Fruit fly (Drosophila melanogaster) whole organism, adult: ENCODE data around the gene CG43362.
A peak's percentile ranks its signal among the peaks of the same experiment; 100 is the strongest.

Experiments used
- CG11617 ChIP-seq: fragments of 200-800 bp; sonication (Bioruptor generic); optimal IDR thresholded peaks from 2 replicates; lab custom pipeline; 2017; ENCODE audit warnings: mild to moderate bottlenecking, missing biosample characterization, missing genetic modification reagents, missing genetic modification characterization
- CG12768 ChIP-seq: fragments of 200-800 bp; sonication (Bioruptor generic); optimal IDR thresholded peaks from 2 replicates; lab custom pipeline; 2017; ENCODE audit warnings: missing biosample characterization, missing genetic modification characterization, mild to moderate bottlenecking, moderate library complexity, missing genetic modification reagents
- CG14711 ChIP-seq: fragments of 200-800 bp; sonication (Bioruptor generic); optimal IDR thresholded peaks from 2 replicates; lab custom pipeline; 2018; ENCODE audit warnings: missing biosample characterization, mild to moderate bottlenecking, missing genetic modification characterization, moderate library complexity
- CG1620 ChIP-seq: fragments of 200-800 bp; sonication (Bioruptor generic); optimal IDR thresholded peaks from 2 replicates; lab custom pipeline; 2016; ENCODE audit warnings: missing biosample characterization, missing genetic modification characterization
- CG33017 ChIP-seq: fragments of 200-800 bp; sonication (Bioruptor generic); optimal IDR thresholded peaks from 2 replicates; lab custom pipeline; 2018; ENCODE audit warnings: missing biosample characterization, mild to moderate bottlenecking, missing genetic modification characterization, moderate library complexity
- CG5204 ChIP-seq: fragments of 200-800 bp; sonication (Bioruptor generic); optimal IDR thresholded peaks from 2 replicates; lab custom pipeline; 2016; ENCODE audit warnings: missing biosample characterization, missing genetic modification characterization
- CG7045 ChIP-seq: fragments of 200-800 bp; sonication (Bioruptor generic); optimal IDR thresholded peaks from 2 replicates; lab custom pipeline; 2017; ENCODE audit warnings: missing biosample characterization, mild to moderate bottlenecking, missing genetic modification characterization
- CG7101 ChIP-seq: fragments of 200-800 bp; sonication (Bioruptor generic); optimal IDR thresholded peaks from 2 replicates; lab custom pipeline; 2018; ENCODE audit warnings: missing biosample characterization, mild to moderate bottlenecking, missing genetic modification characterization, moderate library complexity
- Clk ChIP-seq: fragments of 200-800 bp; sonication (Bioruptor generic); optimal IDR thresholded peaks from 2 replicates; lab custom pipeline; 2017; ENCODE audit warnings: missing biosample characterization, missing genetic modification characterization
- Crg-1 ChIP-seq: fragments of 200-800 bp; sonication (Bioruptor generic); optimal IDR thresholded peaks from 2 replicates; lab custom pipeline; 2016; ENCODE audit warnings: missing biosample characterization, missing genetic modification characterization
- Hr96 ChIP-seq: fragments of 200-800 bp; sonication (Bioruptor generic); optimal IDR thresholded peaks from 2 replicates; lab custom pipeline; 2016; ENCODE audit warnings: missing biosample characterization, missing genetic modification characterization
- Mnt ChIP-seq: fragments of 200-800 bp; sonication (Bioruptor generic); optimal IDR thresholded peaks from 2 replicates; lab custom pipeline; 2016; ENCODE audit warnings: missing biosample characterization, mild to moderate bottlenecking, missing genetic modification characterization
- bab1 ChIP-seq: fragments of 200-800 bp; sonication (Bioruptor generic); optimal IDR thresholded peaks from 3 replicates; lab custom pipeline; 2019; ENCODE audit warnings: missing biosample characterization, mild to moderate bottlenecking, missing genetic modification characterization, moderate library complexity
- cic ChIP-seq: fragments of 200-800 bp; sonication (Bioruptor generic); optimal IDR thresholded peaks from 2 replicates; lab custom pipeline; 2017; ENCODE audit warnings: missing biosample characterization, mild to moderate bottlenecking, missing genetic modification characterization, moderate library complexity
- cnc ChIP-seq, 2 experiments: fragments of >200 bp; optimal IDR thresholded peaks; 2 replicates each; lab custom pipeline; 2017
- kay ChIP-seq: fragments of 200-800 bp; sonication (Bioruptor generic); peaks from one replicate; lab custom pipeline; 2016; ENCODE audit warnings: missing biosample characterization, missing genetic modification characterization, borderline replicate concordance
- ovo ChIP-seq: fragments of 200-800 bp; sonication (Bioruptor generic); optimal IDR thresholded peaks from 2 replicates; lab custom pipeline; 2016; ENCODE audit warnings: missing biosample characterization, missing genetic modification characterization
- pad ChIP-seq: fragments of 200-800 bp; sonication (Bioruptor generic); optimal IDR thresholded peaks from 3 replicates; lab custom pipeline; 2017; ENCODE audit warnings: missing biosample characterization, missing genetic modification characterization, mild to moderate bottlenecking, moderate library complexity, missing genetic modification reagents
- tj ChIP-seq: fragments of 200-800 bp; sonication (Bioruptor generic); optimal IDR thresholded peaks from 3 replicates; lab custom pipeline; 2017; ENCODE audit warnings: missing biosample characterization, mild to moderate bottlenecking, missing genetic modification characterization, moderate library complexity
- toe ChIP-seq: fragments of 200-800 bp; sonication (Bioruptor generic); optimal IDR thresholded peaks from 2 replicates; lab custom pipeline; 2016; ENCODE audit warnings: missing biosample characterization, missing genetic modification characterization

The CG43362 gene

dm6 chr2L:18305057-18305829 is 14.0 kb upstream of the CG43362 start:
- no peak for TF ChIP-seq pad (GFP tag; lab: Kevin White, UChicago)
- TF ChIP-seq CG1620 (GFP tag; lab: Kevin White, UChicago): no peak
- TF ChIP-seq tj: no peak
- TF ChIP-seq toe (GFP tag; lab: Kevin White, UChicago): no peak
- TF ChIP-seq CG11617: no peak
- TF ChIP-seq CG14711: no peak
- TF ChIP-seq Clk: no peak
- TF ChIP-seq Crg-1 (GFP tag; lab: Kevin White, UChicago): no peak
- no peak for TF ChIP-seq cnc (optimal IDR thresholded peaks at IDR 0.05; lab: Kevin White, UChicago)
- TF ChIP-seq Hr96: no peak
- no peak for TF ChIP-seq Mnt

dm6 chr2L:18304469-18304868 is 13.2 kb upstream of the CG43362 start:
- no peak for TF ChIP-seq toe (GFP tag; lab: Kevin White, UChicago)
- no peak for TF ChIP-seq Clk
- TF ChIP-seq kay (GFP tag; lab: Kevin White, UChicago): peak; percentile 53
- no peak for TF ChIP-seq CG11617

- TF ChIP-seq cic (GFP tag; lab: Kevin White, UChicago): no peak
- TF ChIP-seq bab1 (GFP tag; lab: Kevin White, UChicago): no peak
- TF ChIP-seq ovo: no peak
- TF ChIP-seq CG7045: no peak
- no peak for TF ChIP-seq cnc (optimal IDR thresholded peaks at IDR 0.05; lab: Kevin White, UChicago)
- TF ChIP-seq CG5204 (GFP tag; lab: Kevin White, UChicago): no peak
- TF ChIP-seq CG33017: no peak
- no peak for TF ChIP-seq toe (GFP tag; lab: Kevin White, UChicago)
- TF ChIP-seq CG11617: no peak
- no peak for TF ChIP-seq CG7101 (tag; lab: Kevin White, UChicago)
Observed at dm6 chr2L:18302780-18303179, 11.5 kb upstream of the CG43362 start.

dm6 chr2L:18298541-18298940 is 7.3 kb upstream of the CG43362 start:
- TF ChIP-seq cic (GFP tag; lab: Kevin White, UChicago): no peak
- no peak for TF ChIP-seq Clk
- no peak for TF ChIP-seq cnc (optimal IDR thresholded peaks at IDR 0.05; lab: Kevin White, UChicago)
- no peak for TF ChIP-seq toe (GFP tag; lab: Kevin White, UChicago)
- TF ChIP-seq CG7045: no peak
- no peak for TF ChIP-seq CG5204 (GFP tag; lab: Kevin White, UChicago)
- no peak for TF ChIP-seq CG11617
- no peak for TF ChIP-seq CG33017
- TF ChIP-seq CG1620 (GFP tag; lab: Kevin White, UChicago): no peak
- no peak for TF ChIP-seq Crg-1 (GFP tag; lab: Kevin White, UChicago)
- TF ChIP-seq CG12768 (GFP tag; lab: Kevin White, UChicago): no peak
- no peak for TF ChIP-seq CG7101 (tag; lab: Kevin White, UChicago)
- TF ChIP-seq ovo: no peak
- no peak for TF ChIP-seq bab1 (GFP tag; lab: Kevin White, UChicago)
- no peak for TF ChIP-seq Mnt
- TF ChIP-seq pad (GFP tag; lab: Kevin White, UChicago): no peak
- TF ChIP-seq tj: no peak
- TF ChIP-seq CG14711: no peak

dm6 chr2L:18294421-18294890 is 3.2 kb upstream of the CG43362 start, which contains the start of gene CG5790:
Gene CG5790 (plus strand): TSS chr2L:18294840.
- TF ChIP-seq Mnt (no peak), cic (GFP tag; lab: Kevin White, UChicago) (no peak), ovo (no peak), CG1620 (GFP tag; lab: Kevin White, UChicago) (no peak), CG14711 (no peak), CG7045 (no peak), toe (GFP tag; lab: Kevin White, UChicago) (no peak), kay (GFP tag; lab: Kevin White, UChicago) (no peak), CG12768 (GFP tag; lab: Kevin White, UChicago) (no peak), cnc (optimal IDR thresholded peaks at IDR 0.05; lab: Kevin White, UChicago) (no peak), Clk (no peak), Crg-1 (GFP tag; lab: Kevin White, UChicago) (no peak), CG5204 (GFP tag; lab: Kevin White, UChicago) (no peak), CG11617 (no peak)

- TF ChIP-seq CG12768 (GFP tag; lab: Kevin White, UChicago) (no peak), Clk (no peak), bab1 (GFP tag; lab: Kevin White, UChicago) (no peak), ovo (no peak), CG7045 (no peak), Hr96 (no peak), CG7101 (tag; lab: Kevin White, UChicago) (no peak), kay (GFP tag; lab: Kevin White, UChicago) (no peak), CG33017 (no peak), pad (GFP tag; lab: Kevin White, UChicago) (no peak), Mnt (no peak), Crg-1 (GFP tag; lab: Kevin White, UChicago) (no peak)
Observed at dm6 chr2L:18292222-18292621, 960 bp upstream of the CG43362 start, which contains the start of gene Sfp36F. Gene Sfp36F (plus strand): TSS chr2L:18292522.

dm6 chr2L:18287171-18287570 is 4.1 kb downstream of the CG43362 start:
- TF ChIP-seq Clk (no peak), Mnt (no peak), bab1 (GFP tag; lab: Kevin White, UChicago) (no peak), ovo (no peak), CG14711 (no peak), CG12768 (GFP tag; lab: Kevin White, UChicago) (no peak), CG7045 (no peak), kay (GFP tag; lab: Kevin White, UChicago) (no peak), CG11617 (no peak), toe (GFP tag; lab: Kevin White, UChicago) (no peak), CG5204 (GFP tag; lab: Kevin White, UChicago) (no peak), Crg-1 (GFP tag; lab: Kevin White, UChicago) (no peak), tj (no peak), Hr96 (no peak), cic (GFP tag; lab: Kevin White, UChicago) (no peak), CG33017 (no peak), cnc (optimal IDR thresholded peaks at IDR 0.05; lab: Kevin White, UChicago) (no peak), CG7101 (tag; lab: Kevin White, UChicago) (no peak), pad (GFP tag; lab: Kevin White, UChicago) (no peak)
